Worm (Caenorhabditis elegans) whole organism, midembryonic: ENCODE measurements around the gene F45H10.2.

Source experiments
- klf-2 ChIP-seq: fragments of 200-800 bp; sonication (Bioruptor generic); conservative IDR thresholded peaks from 2 replicates; pipeline ENCODE4 v1.3.6; 2022; ENCODE audit warnings: missing genetic modification reagents, missing genetic modification characterization, missing compliant biosample characterization
- ztf-23 ChIP-seq: fragments of 200-800 bp; sonication (Bioruptor generic); IDR thresholded peaks from 2 replicates; pipeline ENCODE4 v1.3.6; 2022; ENCODE audit warnings: missing genetic modification reagents, missing genetic modification characterization, missing compliant biosample characterization

- TF ChIP-seq klf-2 (GFP tag; lab: Robert Waterston, UW) (no peak), ztf-23 (GFP tag; lab: Robert Waterston, UW) (no peak)
Observed at ce11 chrII:13489896-13490295, 3.0 kb downstream of the F45H10.2 start.
